Worm (Caenorhabditis elegans): ENCODE results near the gene lmd-4.
"Not testable (repeated sequence)": the region's sequence is repeated elsewhere in the genome, so short reads cannot be mapped to it uniquely, and the experiment has no call there.

lmd-4 gene

DNA sequence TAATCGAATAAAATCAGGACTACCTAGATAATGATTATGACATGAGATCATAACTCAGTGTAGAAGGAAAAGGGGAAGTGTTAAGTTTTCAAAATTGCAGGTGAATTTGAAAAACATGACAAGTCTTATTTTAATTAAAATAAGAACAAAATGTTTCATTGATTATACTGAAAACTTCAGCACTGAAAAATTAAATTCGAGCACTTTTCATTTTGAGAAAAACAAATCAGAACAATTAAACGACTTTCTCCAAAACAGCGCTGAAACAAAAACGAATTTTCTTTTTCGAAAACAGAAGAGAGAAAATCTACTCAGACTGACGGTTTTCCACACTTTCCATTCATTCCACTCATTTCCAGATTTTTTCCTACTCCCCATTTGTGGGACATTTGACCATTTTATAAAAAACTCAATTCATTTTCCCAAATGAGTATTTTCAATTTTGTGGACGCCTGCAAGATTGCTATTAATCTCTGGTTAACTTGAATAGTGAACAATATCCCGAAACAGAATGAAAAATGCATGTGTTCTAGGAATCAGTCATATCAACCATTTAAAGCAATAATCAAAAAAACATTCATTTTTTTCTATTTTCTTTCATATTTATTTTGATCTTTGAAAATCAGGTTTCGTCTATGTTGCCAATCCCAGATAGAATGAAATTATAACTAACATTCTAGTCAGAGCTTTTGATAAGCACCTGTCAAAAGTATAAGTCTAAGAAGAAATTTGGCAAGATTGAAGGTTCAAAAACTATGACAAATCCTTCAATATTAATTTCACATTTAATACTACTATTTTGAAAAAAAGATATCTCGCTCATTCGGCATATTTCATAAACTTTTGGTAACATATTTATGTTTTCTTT is 31.6 kb upstream of the lmd-4 start, which contains the start of the genes srh-231 and srh-275:
Gene srh-231, minus strand, starts transcription at position 51 of the 868 bp plus-strand sequence.
Gene srh-275, plus strand, starts transcription at position 818 of the 868 bp plus-strand sequence.
- TF ChIP-seq lin-29 (GFP tag; IDR thresholded peaks at IDR 0.05) (no peak), duxl-1 (tag; optimal IDR thresholded peaks at IDR 0.05; ENCODE audit: poor library complexity) (no peak), aha-1 (tag) (peak; percentile 92), ctbp-1 (GFP tag; IDR thresholded peaks at IDR 0.05) (no peak)

DNA sequence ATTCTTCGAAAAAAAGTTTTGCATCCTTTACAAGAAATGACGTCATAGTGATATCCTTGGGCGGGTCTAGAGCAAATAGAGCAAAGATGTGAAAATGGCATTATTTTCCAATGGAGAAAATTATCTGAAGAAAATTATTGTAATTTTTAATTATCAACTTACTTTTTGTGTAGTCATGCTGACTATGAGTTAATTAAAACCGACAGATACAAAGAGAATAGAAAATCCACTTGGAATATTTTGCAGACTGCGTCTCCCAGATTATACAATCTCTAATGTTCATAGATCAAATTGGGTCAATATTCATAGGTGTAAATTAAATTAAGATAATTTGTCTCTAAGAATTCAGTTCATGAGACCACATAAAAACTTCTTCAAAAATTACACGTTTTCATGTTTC is 28.7 kb upstream of the lmd-4 start, which contains the start of gene nhr-149:
Gene nhr-149, minus strand, starts transcription at position 101 of the 400 bp plus-strand sequence.
- no peak for TF ChIP-seq hlh-11 (tag; optimal IDR thresholded peaks at IDR 0.05)
- TF ChIP-seq daf-19 (GFP tag; conservative IDR thresholded peaks at IDR 0.05): no peak
- TF ChIP-seq lin-15B (tag; optimal IDR thresholded peaks at IDR 0.05): no peak
- TF ChIP-seq nhr-41 (GFP tag; IDR thresholded peaks at IDR 0.05): no peak
- TF ChIP-seq attf-4 (tag; optimal IDR thresholded peaks at IDR 0.05): no peak
- TF ChIP-seq hif-1 (tag; optimal IDR thresholded peaks at IDR 0.05): no peak

DNA sequence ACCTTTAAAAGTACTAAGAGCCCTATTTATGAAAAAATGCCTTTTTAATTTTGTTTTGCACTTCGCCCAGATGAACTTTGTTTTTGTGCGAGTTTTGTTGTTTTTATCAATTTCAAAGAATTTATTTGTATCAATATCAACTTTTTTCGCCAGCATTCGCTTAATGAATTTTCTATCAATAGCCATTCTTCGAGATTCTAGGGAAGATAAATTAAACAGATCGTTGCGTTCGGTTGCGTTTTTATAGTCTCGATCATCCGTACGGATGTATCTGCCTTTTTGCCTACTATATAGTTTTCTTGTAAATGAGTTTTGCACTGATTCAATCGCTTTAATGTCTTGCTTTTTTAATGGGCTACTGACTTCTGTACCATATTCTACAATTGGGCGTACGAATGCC is 24.7 kb upstream of the lmd-4 start, which contains the start of gene nhr-147:
Gene nhr-147, plus strand, starts transcription at position 301 of the 400 bp plus-strand sequence.
- TF ChIP-seq daf-19 (GFP tag; conservative IDR thresholded peaks at IDR 0.05); unc-39 (tag; optimal IDR thresholded peaks at IDR 0.05); ctbp-1 (GFP tag; IDR thresholded peaks at IDR 0.05): not testable (repeated sequence)

- TF ChIP-seq ceh-32 (tag; optimal IDR thresholded peaks at IDR 0.05; ENCODE audit: poor library complexity) (no peak), nhr-237 (tag; optimal IDR thresholded peaks at IDR 0.05) (no peak), sdz-12 (GFP tag; optimal IDR thresholded peaks at IDR 0.05) (no peak), fkh-10 (GFP tag; optimal IDR thresholded peaks at IDR 0.05) (no peak), unc-62 (GFP tag; optimal IDR thresholded peaks at IDR 0.05 in 1 of 2) (peak in 1 of 2 experiments; percentile 62), unc-62 (tag; optimal IDR thresholded peaks at IDR 0.05) (no peak), lin-13 (GFP tag; optimal IDR thresholded peaks at IDR 0.05) (no peak), mxl-3 (GFP tag; optimal IDR thresholded peaks at IDR 0.05) (no peak), madf-5 (GFP tag; IDR thresholded peaks at IDR 0.05) (no peak), lsy-2 (tag; optimal IDR thresholded peaks at IDR 0.05) (no peak)
Observed at ce11 chrV:7343522-7343921, 22.7 kb upstream of the lmd-4 start, which contains the start of gene srh-244. TSS of gene srh-244 (plus strand) at chrV:7343822.

ce11 chrV:7341942-7342341 is 21.1 kb upstream of the lmd-4 start, which contains the start of the genes nhr-263 and nhr-148:
TSS of gene nhr-263 (minus strand) at chrV:7342042.
TSS of gene nhr-148 (plus strand) at chrV:7342156.
- TF ChIP-seq nhr-25 (tag; optimal IDR thresholded peaks at IDR 0.05; ENCODE audit: borderline replicate concordance, insufficient read depth) (no peak), D1046.2 (GFP tag; IDR thresholded peaks at IDR 0.05) (no peak), nhr-48 (tag; optimal IDR thresholded peaks at IDR 0.05) (no peak), ceh-44 (GFP tag; IDR thresholded peaks at IDR 0.05) (no peak), unc-39 (tag; optimal IDR thresholded peaks at IDR 0.05) (no peak), daf-19 (GFP tag; conservative IDR thresholded peaks at IDR 0.05) (no peak), lsy-2 (tag; optimal IDR thresholded peaks at IDR 0.05) (no peak), nhr-102 (tag; optimal IDR thresholded peaks at IDR 0.05) (no peak), pha-4 (GFP tag; IDR thresholded peaks at IDR 0.05) (no peak), pha-4 (tag; optimal IDR thresholded peaks at IDR 0.05) (no peak), Y48G9A.11 (GFP tag; IDR thresholded peaks at IDR 0.05) (no peak), vab-7 (GFP tag; IDR thresholded peaks at IDR 0.05) (no peak), madf-9 (GFP tag; conservative IDR thresholded peaks at IDR 0.05) (no peak), php-3 (GFP tag; IDR thresholded peaks at IDR 0.05) (no peak), ceh-28 (tag; optimal IDR thresholded peaks at IDR 0.05) (no peak), F10B5.3 (tag; optimal IDR thresholded peaks at IDR 0.05) (no peak), unc-130 (GFP tag; optimal IDR thresholded peaks at IDR 0.05) (no peak), F37D6.2 (tag; optimal IDR thresholded peaks at IDR 0.05) (no peak), spr-1 (tag; optimal IDR thresholded peaks at IDR 0.05) (no peak)
